Fruit fly (Drosophila melanogaster) whole organism, prepupa: ENCODE data around the gene SecCl.
A peak's percentile ranks its signal among the peaks of the same experiment; 100 is the strongest.

ENCODE experiments used
- Blimp-1 ChIP-seq: fragments of 200-800 bp; sonication (Bioruptor generic); optimal IDR thresholded peaks from 3 replicates; lab custom pipeline; 2017; ENCODE audit warnings: missing biosample characterization, missing genetic modification characterization, mild to moderate bottlenecking, moderate library complexity, missing genetic modification reagents
- CG10631 ChIP-seq: fragments of 200-800 bp; sonication (Bioruptor generic); optimal IDR thresholded peaks from 2 replicates; lab custom pipeline; 2016; ENCODE audit warnings: missing biosample characterization, missing genetic modification characterization
- CG10669 ChIP-seq: fragments of 200-800 bp; sonication (Bioruptor generic); optimal IDR thresholded peaks from 3 replicates; lab custom pipeline; 2018; ENCODE audit warnings: missing biosample characterization, mild to moderate bottlenecking, missing genetic modification characterization, moderate library complexity
- CG11294 ChIP-seq: fragments of 200-800 bp; sonication (Bioruptor generic); IDR thresholded peaks from 2 replicates; pipeline ENCODE4 v1.3.6; 2022; ENCODE audit warnings: missing biosample characterization, missing genetic modification characterization
- CG11902 ChIP-seq: fragments of 200-800 bp; sonication (Bioruptor generic); optimal IDR thresholded peaks from 3 replicates; lab custom pipeline; 2016; ENCODE audit warnings: missing biosample characterization, missing genetic modification characterization
- CG15336 ChIP-seq: fragments of 200-800 bp; sonication (Bioruptor generic); IDR thresholded peaks from 2 replicates; pipeline ENCODE4 v1.3.6; 2022; ENCODE audit warnings: missing biosample characterization, missing genetic modification characterization
- CG1621 ChIP-seq: fragments of 200-800 bp; sonication (Bioruptor generic); optimal IDR thresholded peaks from 3 replicates; lab custom pipeline; 2018; ENCODE audit warnings: missing biosample characterization, mild to moderate bottlenecking, missing genetic modification characterization
- CG16779 ChIP-seq: fragments of 200-800 bp; sonication (Bioruptor generic); optimal IDR thresholded peaks from 3 replicates; lab custom pipeline; 2017; ENCODE audit warnings: missing biosample characterization, mild to moderate bottlenecking, missing genetic modification characterization
- CG3032 ChIP-seq: fragments of 200-800 bp; optimal IDR thresholded peaks from 2 replicates; lab custom pipeline; 2019; ENCODE audit warnings: missing biosample characterization, mild to moderate bottlenecking, missing genetic modification characterization, moderate library complexity
- CG31627 ChIP-seq: fragments of 200-800 bp; sonication (Bioruptor generic); optimal IDR thresholded peaks from 3 replicates; lab custom pipeline; 2016; ENCODE audit warnings: missing biosample characterization, missing genetic modification characterization
- CG34406 ChIP-seq: fragments of 200-800 bp; sonication (Bioruptor generic); optimal IDR thresholded peaks from 3 replicates; lab custom pipeline; 2016; ENCODE audit warnings: missing biosample characterization, missing genetic modification characterization
- CG3919 ChIP-seq: fragments of 200-800 bp; sonication (Bioruptor generic); optimal IDR thresholded peaks from 3 replicates; lab custom pipeline; 2016; ENCODE audit warnings: missing biosample characterization, missing genetic modification characterization
- CG4318 ChIP-seq: fragments of 200-800 bp; sonication (Bioruptor generic); optimal IDR thresholded peaks from 3 replicates; lab custom pipeline; 2017; ENCODE audit warnings: missing biosample characterization, mild to moderate bottlenecking, missing genetic modification characterization
- CG6792 ChIP-seq: fragments of 200-800 bp; sonication (Bioruptor generic); optimal IDR thresholded peaks from 3 replicates; lab custom pipeline; 2016; ENCODE audit warnings: missing biosample characterization, missing genetic modification characterization
- CG6854 ChIP-seq: fragments of 200-800 bp; sonication (Bioruptor generic); optimal IDR thresholded peaks from 2 replicates; lab custom pipeline; 2017; ENCODE audit warnings: missing biosample characterization, mild to moderate bottlenecking, missing genetic modification characterization
- CG9139 ChIP-seq: fragments of 200-800 bp; sonication (Bioruptor generic); optimal IDR thresholded peaks from 3 replicates; lab custom pipeline; 2017; ENCODE audit warnings: missing biosample characterization, mild to moderate bottlenecking, missing genetic modification characterization
- Eip75B ChIP-seq: fragments of 200-800 bp; sonication (Bioruptor generic); optimal IDR thresholded peaks from 3 replicates; lab custom pipeline; 2016; ENCODE audit warnings: missing biosample characterization, missing genetic modification characterization
- Eip78C ChIP-seq: fragments of 200-800 bp; sonication (Bioruptor generic); peaks from one replicate; lab custom pipeline; 2016; ENCODE audit warnings: missing biosample characterization, missing genetic modification characterization
- Ets21C ChIP-seq: fragments of 200-800 bp; sonication (Bioruptor generic); optimal IDR thresholded peaks from 3 replicates; lab custom pipeline; 2016; ENCODE audit warnings: missing biosample characterization, missing genetic modification characterization
- Hr38 ChIP-seq: sonication (Bioruptor generic); optimal IDR thresholded peaks from 2 replicates; lab custom pipeline; 2016; ENCODE audit warnings: missing biosample characterization, missing genetic modification characterization
- Hr39 ChIP-seq: fragments of 200-800 bp; sonication (Bioruptor generic); optimal IDR thresholded peaks from 2 replicates; lab custom pipeline; 2016; ENCODE audit warnings: missing biosample characterization, missing genetic modification characterization
- Hr4 ChIP-seq: fragments of 200-800 bp; sonication (Bioruptor generic); optimal IDR thresholded peaks from 3 replicates; lab custom pipeline; 2016; ENCODE audit warnings: missing biosample characterization, missing genetic modification characterization
- Lpt ChIP-seq: fragments of 200-800 bp; sonication (Bioruptor generic); optimal IDR thresholded peaks from 3 replicates; lab custom pipeline; 2016; ENCODE audit warnings: missing biosample characterization, missing genetic modification characterization
- Met ChIP-seq: fragments of 200-800 bp; sonication (Bioruptor generic); optimal IDR thresholded peaks from 3 replicates; lab custom pipeline; 2016; ENCODE audit warnings: missing biosample characterization, missing genetic modification characterization
- OdsH ChIP-seq: fragments of 200-800 bp; sonication (Bioruptor generic); optimal IDR thresholded peaks from 3 replicates; lab custom pipeline; 2016; ENCODE audit warnings: missing biosample characterization, missing genetic modification characterization
- Smox ChIP-seq: fragments of 200-800 bp; sonication (Bioruptor generic); optimal IDR thresholded peaks from 3 replicates; lab custom pipeline; 2016; ENCODE audit warnings: missing biosample characterization, missing genetic modification characterization
- Sox102F ChIP-seq: fragments of 200-800 bp; sonication (Bioruptor generic); optimal IDR thresholded peaks from 2 replicates; lab custom pipeline; 2016; ENCODE audit warnings: missing biosample characterization, mild to moderate bottlenecking, missing genetic modification characterization
- Sox14 ChIP-seq: fragments of 200-800 bp; sonication (Bioruptor generic); optimal IDR thresholded peaks from 3 replicates; lab custom pipeline; 2016; ENCODE audit warnings: missing biosample characterization, missing genetic modification characterization
- Sox15 ChIP-seq: fragments of 200-800 bp; sonication (Bioruptor generic); optimal IDR thresholded peaks from 3 replicates; lab custom pipeline; 2016; ENCODE audit warnings: missing biosample characterization, missing genetic modification characterization
- acj6 ChIP-seq: fragments of 200-800 bp; sonication (Bioruptor generic); optimal IDR thresholded peaks from 3 replicates; lab custom pipeline; 2016; ENCODE audit warnings: missing biosample characterization, missing genetic modification characterization
- dac ChIP-seq: fragments of 200-800 bp; sonication (Bioruptor generic); optimal IDR thresholded peaks from 2 replicates; lab custom pipeline; 2017; ENCODE audit warnings: missing biosample characterization, mild to moderate bottlenecking, missing genetic modification characterization
- dsx ChIP-seq: fragments of 200-800 bp; optimal IDR thresholded peaks from 3 replicates; lab custom pipeline; 2019; ENCODE audit warnings: missing biosample characterization, mild to moderate bottlenecking, missing genetic modification characterization, moderate library complexity; ENCODE audit not compliant: poor library complexity, severe bottlenecking
- fd59A ChIP-seq: fragments of 200-800 bp; sonication (Bioruptor generic); optimal IDR thresholded peaks from 2 replicates; lab custom pipeline; 2017; ENCODE audit warnings: missing biosample characterization, mild to moderate bottlenecking, missing genetic modification characterization, missing genetic modification reagents
- fd85E ChIP-seq: fragments of 200-800 bp; sonication (Bioruptor generic); optimal IDR thresholded peaks from 3 replicates; lab custom pipeline; 2016; ENCODE audit warnings: missing biosample characterization, missing genetic modification characterization
- fkh ChIP-seq: fragments of 200-800 bp; sonication (Bioruptor generic); optimal IDR thresholded peaks from 3 replicates; lab custom pipeline; 2017; ENCODE audit warnings: missing biosample characterization, mild to moderate bottlenecking, missing genetic modification characterization, moderate library complexity
- lz ChIP-seq: fragments of 200-800 bp; sonication (Bioruptor generic); optimal IDR thresholded peaks from 3 replicates; lab custom pipeline; 2016; ENCODE audit warnings: missing biosample characterization, missing genetic modification characterization
- net ChIP-seq: fragments of 200-800 bp; sonication (Bioruptor generic); optimal IDR thresholded peaks from 3 replicates; lab custom pipeline; 2016; ENCODE audit warnings: missing biosample characterization, missing genetic modification characterization
- pdm3 ChIP-seq: fragments of 200-800 bp; sonication (Bioruptor generic); optimal IDR thresholded peaks from 3 replicates; lab custom pipeline; 2016; ENCODE audit warnings: missing biosample characterization, missing genetic modification characterization
- salr ChIP-seq, 2 experiments: fragments of 200-800 bp; sonication (Bioruptor generic); optimal IDR thresholded peaks; 3 replicates each; lab custom pipeline; 2016 to 2018; ENCODE audit warnings: missing biosample characterization in 2 of 2, missing genetic modification characterization in 2 of 2, mild to moderate bottlenecking in 1 of 2
- ss ChIP-seq, 2 experiments: fragments of 200-800 bp; sonication (Bioruptor generic); optimal IDR thresholded peaks; 2 replicates in 1 of 2; 3 replicates in 1 of 2; lab custom pipeline; 2017 to 2018; ENCODE audit warnings: mild to moderate bottlenecking in 2 of 2, missing biosample characterization in 2 of 2, missing genetic modification characterization in 2 of 2, moderate library complexity in 1 of 2
- svp ChIP-seq: fragments of 200-800 bp; sonication (Bioruptor generic); peaks from one replicate; lab custom pipeline; 2016; ENCODE audit warnings: missing biosample characterization, missing genetic modification characterization
- topi ChIP-seq: fragments of 200-800 bp; sonication (Bioruptor generic); optimal IDR thresholded peaks from 3 replicates; lab custom pipeline; 2016; ENCODE audit warnings: missing biosample characterization, missing genetic modification characterization
- vri ChIP-seq: fragments of 200-800 bp; sonication (Bioruptor generic); optimal IDR thresholded peaks from 3 replicates; lab custom pipeline; 2016; ENCODE audit warnings: missing biosample characterization, mild to moderate bottlenecking, missing genetic modification characterization

The SecCl gene

DNA sequence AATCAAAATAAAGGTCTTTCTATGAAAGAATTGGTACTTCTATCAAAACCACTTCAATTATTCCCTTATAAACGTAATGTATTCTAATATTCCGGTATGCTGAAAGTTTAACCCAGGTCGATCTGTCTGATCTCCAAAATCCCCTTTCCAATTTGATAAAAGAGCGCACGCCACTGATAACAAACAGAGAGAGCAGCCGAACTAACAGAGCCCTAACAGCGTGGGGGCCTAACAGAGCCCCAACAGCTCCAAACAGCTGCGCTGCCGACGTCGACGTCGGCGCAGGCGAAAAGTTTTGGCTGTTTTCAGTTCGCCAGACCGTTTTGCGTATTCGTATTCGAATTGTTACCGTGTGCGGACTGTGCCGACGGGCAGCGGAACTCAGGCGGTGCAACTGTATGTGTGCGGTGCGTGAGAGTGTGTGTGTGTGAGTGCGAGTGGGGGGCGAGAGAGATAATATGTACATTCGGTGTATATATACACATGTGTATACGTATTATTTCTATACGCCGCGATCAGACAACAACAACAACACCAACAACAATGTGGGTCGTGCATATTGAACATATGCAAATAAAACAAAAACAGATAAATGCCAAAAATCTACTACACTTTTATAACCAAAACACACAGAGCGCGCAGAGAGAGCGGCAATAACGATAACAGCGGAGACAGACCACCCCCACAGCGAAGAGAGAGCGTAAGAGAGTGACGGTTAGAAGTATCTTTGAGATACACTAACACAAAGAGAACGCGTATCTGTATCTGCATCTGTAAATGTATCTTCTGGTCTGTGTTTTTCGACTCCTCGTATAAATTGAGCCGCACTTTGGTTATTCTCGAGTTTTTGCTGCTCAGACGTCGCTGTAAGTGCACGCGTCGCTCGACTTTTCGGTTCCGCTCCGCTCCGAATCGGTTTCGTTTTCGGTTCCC lies 17.1 kb downstream of the SecCl start, which contains the start of gene Oatp74D (continued):
- TF ChIP-seq OdsH (GFP tag; lab: Kevin White, UChicago): peak; percentile 64
- TF ChIP-seq CG31627 (GFP tag; lab: Kevin White, UChicago): peak; percentile 72
- no peak for TF ChIP-seq CG11902 (GFP tag; lab: Kevin White, UChicago)
- peak; percentile 19 for TF ChIP-seq CG1621
- TF ChIP-seq Smox: peak; percentile 73
- TF ChIP-seq CG10631 (GFP tag; lab: Kevin White, UChicago): peak; percentile 45
- TF ChIP-seq topi (GFP tag; lab: Kevin White, UChicago): peak; percentile 78
- peak; percentile 58 for TF ChIP-seq acj6 (GFP tag; lab: Kevin White, UChicago)
- TF ChIP-seq Lpt: peak; percentile 54
- TF ChIP-seq svp (GFP tag; lab: Kevin White, UChicago): peak; percentile 86
- TF ChIP-seq ss (GFP tag; optimal IDR thresholded peaks at IDR 0.05; lab: Kevin White, UChicago): peak; percentile 20 to 22
- TF ChIP-seq pdm3 (GFP tag; lab: Kevin White, UChicago): peak; percentile 65
- peak; percentile 72 for TF ChIP-seq lz (GFP tag; lab: Kevin White, UChicago)
- TF ChIP-seq Eip75B (GFP tag; lab: Kevin White, UChicago): peak; percentile 45
- peak; percentile 74 for TF ChIP-seq CG3919 (GFP tag; lab: Kevin White, UChicago)
- TF ChIP-seq net (GFP tag; lab: Kevin White, UChicago): peak; percentile 74
- TF ChIP-seq CG4318 (GFP tag; lab: Kevin White, UChicago): no peak
- peak; percentile 46 for TF ChIP-seq Sox14
- peak; percentile 40 for TF ChIP-seq CG16779 (tag; lab: Kevin White, UChicago)
- TF ChIP-seq CG10669 (GFP tag; lab: Kevin White, UChicago): peak; percentile 30
- 0 out of 2 replicates have a peak, but pooled peaks have one; percentile 26 for TF ChIP-seq CG11294 (GFP tag; lab: Robert Waterston, UW)
- peak; percentile 70 for TF ChIP-seq Hr39
- TF ChIP-seq Hr4: peak; percentile 82
- peak; percentile 58 for TF ChIP-seq Ets21C

- TF ChIP-seq CG1621: peak; percentile 16
- peak; percentile 5 for TF ChIP-seq Eip75B (GFP tag; lab: Kevin White, UChicago)
- TF ChIP-seq CG4318 (GFP tag; lab: Kevin White, UChicago): no peak
- no peak for TF ChIP-seq dac
- TF ChIP-seq Smox: no peak
- TF ChIP-seq CG11902 (GFP tag; lab: Kevin White, UChicago): no peak
- no peak for TF ChIP-seq Sox102F (GFP tag; lab: Kevin White, UChicago)
- TF ChIP-seq Sox15 (GFP tag; lab: Kevin White, UChicago): no peak
- no peak for TF ChIP-seq CG6854
- peak; percentile 12 for TF ChIP-seq fkh
- TF ChIP-seq svp (GFP tag; lab: Kevin White, UChicago): peak; percentile 89
- peak; percentile 30 for TF ChIP-seq Blimp-1 (GFP tag; lab: Kevin White, UChicago)
- peak; percentile 62 for TF ChIP-seq Eip78C (GFP tag; lab: Kevin White, UChicago)
- no peak for TF ChIP-seq Met (GFP tag; lab: Kevin White, UChicago)
- peak; percentile 2 to 27 for TF ChIP-seq ss (GFP tag; optimal IDR thresholded peaks at IDR 0.05; lab: Kevin White, UChicago)
- no peak for TF ChIP-seq CG15336 (GFP tag; lab: Robert Waterston, UW)
- TF ChIP-seq Hr39: no peak
- TF ChIP-seq CG10631 (GFP tag; lab: Kevin White, UChicago): no peak
- no peak for TF ChIP-seq fd85E (GFP tag; lab: Kevin White, UChicago)
- TF ChIP-seq vri: no peak
Measured at dm6 chr3L:17488622-17489391, 18.9 kb downstream of the SecCl start.

DNA sequence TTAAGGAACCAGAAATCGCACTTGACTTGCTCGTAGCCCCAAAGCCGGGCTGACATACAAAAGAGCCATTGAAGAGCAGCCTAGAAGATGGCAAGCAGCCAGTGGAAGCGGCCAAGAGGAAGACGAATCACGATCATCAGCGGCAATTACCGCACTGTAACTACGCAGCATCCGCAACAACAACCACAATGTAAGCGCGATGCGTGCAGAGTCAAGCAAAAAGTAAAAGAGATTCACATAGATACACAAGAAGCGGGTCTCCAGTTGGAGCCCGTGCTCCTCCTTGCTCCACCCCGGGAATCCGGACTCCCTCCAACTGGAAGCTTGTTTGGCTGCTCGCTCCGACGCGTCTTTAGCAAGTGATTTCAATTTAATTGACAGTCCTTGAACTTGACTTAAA lies 21.7 kb downstream of the SecCl start:
- TF ChIP-seq Eip75B (GFP tag; lab: Kevin White, UChicago) (peak; percentile 3), Blimp-1 (GFP tag; lab: Kevin White, UChicago) (peak; percentile 10), ss (GFP tag; optimal IDR thresholded peaks at IDR 0.05; lab: Kevin White, UChicago) (peak in 1 of 2 experiments; percentile 93), CG10631 (GFP tag; lab: Kevin White, UChicago) (no peak), CG34406 (GFP tag; lab: Kevin White, UChicago) (no peak), fd85E (GFP tag; lab: Kevin White, UChicago) (no peak), CG11902 (GFP tag; lab: Kevin White, UChicago) (no peak), CG3032 (tag; lab: Kevin White, UChicago) (no peak), fd59A (GFP tag; lab: Kevin White, UChicago) (no peak), Eip78C (GFP tag; lab: Kevin White, UChicago) (peak; percentile 72), CG6792 (GFP tag; lab: Kevin White, UChicago) (no peak), CG1621 (peak; percentile 1), CG3919 (GFP tag; lab: Kevin White, UChicago) (no peak), svp (GFP tag; lab: Kevin White, UChicago) (no peak), dsx (GFP tag; lab: Kevin White, UChicago) (peak; percentile 87), Ets21C (no peak), Hr38 (GFP tag; lab: Kevin White, UChicago) (no peak), salr (GFP tag; optimal IDR thresholded peaks at IDR 0.05; lab: Kevin White, UChicago) (no peak), CG9139 (GFP tag; lab: Kevin White, UChicago) (no peak)
